Worm (Caenorhabditis elegans): ENCODE measurements around the gene exos-7.

Gene exos-7

ce11 chrV:20829511-20829910, 9.2 kb upstream of the exos-7 start, which contains the start of gene num-1:
TSS of gene num-1 (plus strand) at chrV:20829811.
- TF ChIP-seq unc-62 (GFP tag; optimal IDR thresholded peaks at IDR 0.05), result no peak

ce11 chrV:20830409-20830808, 8.3 kb upstream of the exos-7 start:
- TF ChIP-seq unc-62 (GFP tag; optimal IDR thresholded peaks at IDR 0.05), result no peak

ce11 chrV:20831867-20832266, 6.8 kb upstream of the exos-7 start:
- TF ChIP-seq unc-62 (GFP tag; optimal IDR thresholded peaks at IDR 0.05), result no peak

- no peak for TF ChIP-seq unc-62 (GFP tag; optimal IDR thresholded peaks at IDR 0.05)
Observed at ce11 chrV:20832554-20832963, 6.1 kb upstream of the exos-7 start.

- TF ChIP-seq unc-62 (GFP tag; optimal IDR thresholded peaks at IDR 0.05), result no peak
Observed at ce11 chrV:20837765-20838164, 900 bp upstream of the exos-7 start, which contains the start of gene mrps-12. TSS of gene mrps-12 (plus strand) at chrV:20838080.

ce11 chrV:20841484-20841883, 2.8 kb downstream of the exos-7 start:
- no peak for TF ChIP-seq unc-62 (GFP tag; optimal IDR thresholded peaks at IDR 0.05)

ce11 chrV:20845524-20846208, 7.0 kb downstream of the exos-7 start, which contains the start of the genes F31D4.2 and fkb-6:
TSS of gene F31D4.2 (minus strand) at chrV:20845546.
TSS of gene fkb-6 (plus strand) at chrV:20846158.
- no peak for TF ChIP-seq unc-62 (GFP tag; optimal IDR thresholded peaks at IDR 0.05)

- TF ChIP-seq unc-62 (GFP tag; optimal IDR thresholded peaks at IDR 0.05), result no peak
Observed at ce11 chrV:20847743-20848229, 9.1 kb downstream of the exos-7 start.

ce11 chrV:20850580-20850979, 11.9 kb downstream of the exos-7 start, which contains the start of gene clec-264:
TSS of gene clec-264 (minus strand) at chrV:20850701.
- TF ChIP-seq unc-62 (GFP tag; optimal IDR thresholded peaks at IDR 0.05), result no peak

ce11 chrV:20851847-20852386, 13.3 kb downstream of the exos-7 start, which contains the start of gene ndua-1:
TSS of gene ndua-1 (minus strand) at chrV:20851897.
- no peak for TF ChIP-seq unc-62 (GFP tag; optimal IDR thresholded peaks at IDR 0.05)

ce11 chrV:20853581-20854161, 15.0 kb downstream of the exos-7 start, which contains the start of gene F31D4.5:
TSS of gene F31D4.5 (plus strand) at chrV:20854071.
- no peak for TF ChIP-seq unc-62 (GFP tag; optimal IDR thresholded peaks at IDR 0.05)

ce11 chrV:20861080-20861479, 22.4 kb downstream of the exos-7 start, which contains the start of gene try-4:
TSS of gene try-4 (minus strand) at chrV:20861153.
- no peak for TF ChIP-seq unc-62 (GFP tag; optimal IDR thresholded peaks at IDR 0.05)

- no peak for TF ChIP-seq unc-62 (GFP tag; optimal IDR thresholded peaks at IDR 0.05)
Observed at ce11 chrV:20862681-20863080, 24.0 kb downstream of the exos-7 start, which contains the start of gene twk-35. TSS of gene twk-35 (plus strand) at chrV:20862981.

ce11 chrV:20866406-20866805, 27.7 kb downstream of the exos-7 start:
- no peak for TF ChIP-seq unc-62 (GFP tag; optimal IDR thresholded peaks at IDR 0.05)

- TF ChIP-seq unc-62 (GFP tag; optimal IDR thresholded peaks at IDR 0.05), result no peak
Observed at ce11 chrV:20868329-20868728, 29.7 kb downstream of the exos-7 start, which contains the start of gene F31D4.8. TSS of gene F31D4.8 (minus strand) at chrV:20868429.

ce11 chrV:20870633-20871032, 32.0 kb downstream of the exos-7 start:
- TF ChIP-seq unc-62 (GFP tag; optimal IDR thresholded peaks at IDR 0.05), result no peak

All from whole organism, dauer.